Fruit fly (Drosophila melanogaster) whole organism, embryonic: ENCODE measurements around the gene CG17027.

Experiments
- B-H1 ChIP-seq: fragments of 200-800 bp; sonication (Bioruptor generic); IDR thresholded peaks from 3 replicates; pipeline ENCODE4 v1.3.6; 2022; ENCODE audit warnings: missing biosample characterization, missing genetic modification characterization
- Bteb2 ChIP-seq: fragments of 200-800 bp; sonication (Bioruptor generic); optimal IDR thresholded peaks from 2 replicates; lab custom pipeline; 2016; ENCODE audit warnings: missing biosample characterization, missing genetic modification characterization
- CG10321 ChIP-seq: fragments of 200-800 bp; sonication (Bioruptor generic); IDR thresholded peaks from 2 replicates; pipeline ENCODE4 v1.3.6; 2022; ENCODE audit warnings: missing biosample characterization, missing genetic modification characterization
- CG10565 ChIP-seq: fragments of 200-800 bp; sonication (Bioruptor generic); optimal IDR thresholded peaks from 3 replicates; lab custom pipeline; 2016; ENCODE audit warnings: missing biosample characterization, mild to moderate bottlenecking, missing genetic modification characterization
- CG11696 ChIP-seq: fragments of 200-800 bp; sonication (Bioruptor generic); IDR thresholded peaks from 2 replicates; pipeline ENCODE4 v1.3.6; 2022; ENCODE audit warnings: missing biosample characterization, missing genetic modification characterization
- CG12659 ChIP-seq: fragments of 200-800 bp; sonication (Bioruptor generic); optimal IDR thresholded peaks from 3 replicates; lab custom pipeline; 2017; ENCODE audit warnings: mild to moderate bottlenecking, missing biosample characterization, missing genetic modification reagents, missing genetic modification characterization
- CG12942 ChIP-seq: fragments of 200-800 bp; sonication (Bioruptor generic); optimal IDR thresholded peaks from 3 replicates; lab custom pipeline; 2016; ENCODE audit warnings: missing biosample characterization, missing genetic modification characterization
- CG14014 ChIP-seq: fragments of 200-800 bp; sonication (Bioruptor generic); IDR thresholded peaks from 2 replicates; pipeline ENCODE4 v1.3.6; 2022; ENCODE audit warnings: missing biosample characterization, missing genetic modification characterization
- CG14860 ChIP-seq: fragments of 200-800 bp; sonication (Bioruptor generic); IDR thresholded peaks from 3 replicates; pipeline ENCODE4 v1.3.6; 2022; ENCODE audit warnings: missing biosample characterization, missing genetic modification characterization; ENCODE audit not compliant: partially characterized antibody
- CG14965 ChIP-seq: fragments of 200-800 bp; sonication (Bioruptor generic); optimal IDR thresholded peaks from 2 replicates; lab custom pipeline; 2016; ENCODE audit warnings: missing biosample characterization, missing genetic modification characterization, borderline replicate concordance
- CG15269 ChIP-seq: fragments of 200-800 bp; sonication (Bioruptor generic); optimal IDR thresholded peaks from 2 replicates; lab custom pipeline; 2018; ENCODE audit warnings: missing biosample characterization, mild to moderate bottlenecking, missing genetic modification characterization, moderate library complexity
- CG15479 ChIP-seq: fragments of 200-800 bp; sonication (Bioruptor generic); optimal IDR thresholded peaks from 3 replicates; lab custom pipeline; 2019; ENCODE audit warnings: missing biosample characterization, mild to moderate bottlenecking, missing genetic modification characterization, moderate library complexity
- CG17361 ChIP-seq: fragments of 200-800 bp; sonication (Bioruptor generic); IDR thresholded peaks from 3 replicates; pipeline ENCODE4 v1.3.6; 2022; ENCODE audit warnings: missing biosample characterization, missing genetic modification characterization
- CG17829 ChIP-seq: fragments of 200-800 bp; optimal IDR thresholded peaks from 2 replicates; lab custom pipeline; 2019; ENCODE audit warnings: missing biosample characterization, mild to moderate bottlenecking, missing genetic modification characterization, moderate library complexity
- CG18764 ChIP-seq: fragments of 200-800 bp; sonication (Bioruptor generic); optimal IDR thresholded peaks from 3 replicates; lab custom pipeline; 2016; ENCODE audit warnings: missing biosample characterization, missing genetic modification characterization
- CG2678 ChIP-seq: fragments of 200-800 bp; sonication (Bioruptor generic); optimal IDR thresholded peaks from 3 replicates; lab custom pipeline; 2019; ENCODE audit warnings: missing biosample characterization, mild to moderate bottlenecking, missing genetic modification characterization, moderate library complexity
- CG30431 ChIP-seq: fragments of 200-800 bp; sonication (Bioruptor generic); optimal IDR thresholded peaks from 2 replicates; lab custom pipeline; 2017; ENCODE audit warnings: missing biosample characterization, missing genetic modification characterization
- CG32772 ChIP-seq: fragments of 200-800 bp; sonication (Bioruptor generic); IDR thresholded peaks from 2 replicates; pipeline ENCODE4 v1.3.6; 2022; ENCODE audit warnings: missing biosample characterization, missing genetic modification characterization
- CG3726 ChIP-seq: fragments of 200-800 bp; sonication (Bioruptor generic); IDR thresholded peaks from 3 replicates; pipeline ENCODE4, ENCODE4 v1.3.6; 2022; ENCODE audit warnings: missing biosample characterization, missing genetic modification characterization
- CG3995 ChIP-seq: fragments of 200-800 bp; sonication (Bioruptor generic); optimal IDR thresholded peaks from 3 replicates; lab custom pipeline; 2016; ENCODE audit warnings: missing biosample characterization, missing genetic modification characterization
- CG4282 ChIP-seq: fragments of 200-800 bp; sonication (Bioruptor generic); optimal IDR thresholded peaks from 2 replicates; lab custom pipeline; 2016; ENCODE audit warnings: missing biosample characterization, missing genetic modification characterization
- CG4404 ChIP-seq: fragments of 200-800 bp; sonication (Bioruptor generic); IDR thresholded peaks from 2 replicates; pipeline ENCODE4 v1.3.6; 2022; ENCODE audit warnings: missing biosample characterization, missing genetic modification characterization
- CG4707 ChIP-seq: fragments of 200-800 bp; sonication (Bioruptor generic); optimal IDR thresholded peaks from 2 replicates; lab custom pipeline; 2018; ENCODE audit warnings: missing biosample characterization, mild to moderate bottlenecking, missing genetic modification characterization, moderate library complexity
- CG5953 ChIP-seq: fragments of 200-800 bp; sonication (Bioruptor generic); IDR thresholded peaks from 2 replicates; pipeline ENCODE4 v1.3.6; 2022; ENCODE audit warnings: missing biosample characterization, missing genetic modification characterization
- CG6765 ChIP-seq: fragments of 200-800 bp; sonication (Bioruptor generic); optimal IDR thresholded peaks from 3 replicates; lab custom pipeline; 2017; ENCODE audit warnings: missing biosample characterization, mild to moderate bottlenecking, missing genetic modification characterization
- CG9876 ChIP-seq: fragments of 200-800 bp; sonication (Bioruptor generic); optimal IDR thresholded peaks from 2 replicates; lab custom pipeline; 2016; ENCODE audit warnings: missing biosample characterization, missing genetic modification characterization
- CkIIα-i1 ChIP-seq: fragments of 200-800 bp; sonication (Bioruptor generic); IDR thresholded peaks from 2 replicates; pipeline ENCODE4 v1.3.6; 2022; ENCODE audit warnings: missing biosample characterization, missing genetic modification characterization
- Dip3 ChIP-seq: fragments of 200-800 bp; sonication (Bioruptor generic); optimal IDR thresholded peaks from 3 replicates; lab custom pipeline; 2016; ENCODE audit warnings: missing biosample characterization, missing genetic modification characterization
- Drgx ChIP-seq: fragments of 200-800 bp; sonication (Bioruptor generic); IDR thresholded peaks from 2 replicates; pipeline ENCODE4 v1.3.6; 2022; ENCODE audit warnings: missing biosample characterization, missing genetic modification characterization
- Fer1 ChIP-seq: fragments of 200-800 bp; sonication (Bioruptor generic); optimal IDR thresholded peaks from 2 replicates; lab custom pipeline; 2017; ENCODE audit warnings: missing biosample characterization, mild to moderate bottlenecking, missing genetic modification characterization
- HmgD ChIP-seq: fragments of 200-800 bp; sonication (Bioruptor generic); optimal IDR thresholded peaks from 3 replicates; lab custom pipeline; 2016; ENCODE audit warnings: missing biosample characterization, missing genetic modification characterization
- Max ChIP-seq: fragments of 200-800 bp; sonication (Bioruptor generic); optimal IDR thresholded peaks from 2 replicates; lab custom pipeline; 2016; ENCODE audit warnings: missing biosample characterization, mild to moderate bottlenecking, missing genetic modification characterization
- NC2α ChIP-seq: fragments of 200-800 bp; sonication (Bioruptor generic); optimal IDR thresholded peaks from 2 replicates; lab custom pipeline; 2016; ENCODE audit warnings: missing biosample characterization, missing genetic modification characterization
- Oaz ChIP-seq: fragments of 200-800 bp; sonication (Bioruptor generic); IDR thresholded peaks from 2 replicates; pipeline ENCODE4 v1.3.6; 2022; ENCODE audit warnings: missing biosample characterization, missing genetic modification characterization
- Opbp ChIP-seq: fragments of 200-800 bp; sonication (Bioruptor generic); IDR thresholded peaks from 3 replicates; pipeline ENCODE4 v1.3.6; 2022; ENCODE audit warnings: missing biosample characterization, missing genetic modification characterization; ENCODE audit not compliant: partially characterized antibody
- PHDP ChIP-seq: fragments of 200-800 bp; sonication (Bioruptor generic); optimal IDR thresholded peaks from 3 replicates; lab custom pipeline; 2018; ENCODE audit warnings: missing biosample characterization, mild to moderate bottlenecking, missing genetic modification characterization, moderate library complexity
- ac ChIP-seq: fragments of 200-800 bp; sonication (Bioruptor generic); optimal IDR thresholded peaks from 3 replicates; lab custom pipeline; 2017; ENCODE audit warnings: missing biosample characterization, mild to moderate bottlenecking, missing genetic modification characterization
- al ChIP-seq: fragments of 200-800 bp; sonication (Bioruptor generic); IDR thresholded peaks from 2 replicates; pipeline ENCODE4 v1.3.6; 2022; ENCODE audit warnings: missing biosample characterization, missing genetic modification characterization
- ara ChIP-seq: fragments of 200-800 bp; sonication (Bioruptor generic); IDR thresholded peaks from 2 replicates; pipeline ENCODE4 v1.3.6; 2022; ENCODE audit warnings: missing biosample characterization, missing genetic modification characterization
- chn ChIP-seq: fragments of 200-800 bp; sonication (Bioruptor generic); optimal IDR thresholded peaks from 2 replicates; lab custom pipeline; 2016; ENCODE audit warnings: missing biosample characterization, missing genetic modification characterization
- fd102C ChIP-seq: fragments of 200-800 bp; sonication (Bioruptor generic); optimal IDR thresholded peaks from 2 replicates; lab custom pipeline; 2018; ENCODE audit warnings: missing biosample characterization, mild to moderate bottlenecking, missing genetic modification characterization, moderate library complexity
- fru ChIP-seq: fragments of >200 bp; optimal IDR thresholded peaks from 2 replicates; lab custom pipeline; 2017
- gfzf ChIP-seq: fragments of 200-800 bp; sonication (Bioruptor generic); optimal IDR thresholded peaks from 2 replicates; lab custom pipeline; 2016; ENCODE audit warnings: missing biosample characterization, mild to moderate bottlenecking, missing genetic modification characterization, moderate library complexity
- jumu ChIP-seq: fragments of 200-800 bp; sonication (Bioruptor generic); optimal IDR thresholded peaks from 3 replicates; lab custom pipeline; 2016; ENCODE audit warnings: missing biosample characterization, missing genetic modification characterization
- lov ChIP-seq, 2 experiments: fragments of 200-800 bp in 1 of 2; fragments of >200 bp in 1 of 2; sonication (Bioruptor generic) in 1 of 2; IDR thresholded peaks in 1 of 2; optimal IDR thresholded peaks in 1 of 2; 2 replicates in 1 of 2; 3 replicates in 1 of 2; pipeline versions ENCODE4 v1.3.6 to Lab custom; 2017 to 2022; ENCODE audit warnings: missing biosample characterization in 1 of 2, missing genetic modification characterization in 1 of 2
- p53 ChIP-seq: fragments of 200-800 bp; sonication (Bioruptor generic); optimal IDR thresholded peaks from 2 replicates; lab custom pipeline; 2016; ENCODE audit warnings: missing biosample characterization, missing genetic modification characterization
- prd ChIP-seq, 3 experiments: fragments of >200 bp in 2 of 3; fragments of 200-800 bp in 1 of 3; sonication (Bioruptor generic) in 1 of 3; optimal IDR thresholded peaks in 2 of 3; IDR thresholded peaks in 1 of 3; 2 replicates in 2 of 3; 3 replicates in 1 of 3; pipeline versions ENCODE4 v1.3.6 to Lab custom; 2017 to 2022; ENCODE audit warnings: missing biosample characterization in 1 of 3, missing genetic modification characterization in 1 of 3
- tio ChIP-seq: fragments of 200-800 bp; sonication (Bioruptor generic); optimal IDR thresholded peaks from 2 replicates; lab custom pipeline; 2017; ENCODE audit warnings: missing biosample characterization, missing genetic modification characterization, inconsistent platforms
- wor ChIP-seq: fragments of 200-800 bp; sonication (Bioruptor generic); IDR thresholded peaks from 2 replicates; pipeline ENCODE4 v1.3.6; 2022; ENCODE audit warnings: missing biosample characterization, missing genetic modification characterization

The CG17027 gene

DNA sequence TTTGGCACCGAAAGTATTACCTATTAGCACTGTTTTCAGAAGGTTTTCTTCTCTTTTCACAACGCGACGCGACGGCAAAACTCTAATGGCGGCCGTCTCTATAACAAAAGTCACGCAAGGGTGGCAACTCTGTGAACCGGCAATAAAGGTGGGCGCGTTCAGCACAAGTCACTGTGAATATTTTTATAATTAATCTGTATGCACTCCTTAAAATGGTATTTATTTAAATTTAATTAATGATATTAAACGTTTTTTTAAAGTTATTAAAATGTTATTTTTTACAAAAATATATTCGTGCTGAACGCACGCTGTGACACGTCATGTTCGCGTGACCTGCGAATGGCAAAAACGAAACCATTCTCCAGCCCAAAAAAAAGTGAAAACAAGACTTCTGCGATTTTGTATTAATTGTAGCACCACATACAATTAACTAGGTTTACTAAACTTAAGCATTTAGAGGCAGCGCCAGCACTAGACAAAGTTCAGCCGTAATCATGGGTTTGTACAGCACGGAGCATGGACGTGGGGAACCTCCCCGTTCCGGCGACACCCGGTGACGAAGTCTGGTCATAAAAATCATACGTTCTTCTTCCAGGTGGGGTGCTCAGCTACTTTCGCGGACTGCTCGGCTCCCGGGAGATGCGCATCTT is 3.0 kb downstream of the CG17027 start, which contains the start of the genes brm and Arl1 (continued):
- TF ChIP-seq CkIIα-i1 (GFP tag; lab: Robert Waterston, UW) (peak; percentile 92), NC2α (GFP tag; lab: Kevin White, UChicago) (no peak), ara (GFP tag; lab: Robert Waterston, UW) (peak; percentile 99), Bteb2 (GFP tag; lab: Kevin White, UChicago) (peak; percentile 88), CG32772 (peak; percentile 99), prd (optimal IDR thresholded peaks at IDR 0.05; lab: Kevin White, UChicago) (no peak), prd (GFP tag; IDR thresholded peaks at IDR 0.05; lab: Robert Waterston, UW) (peak; percentile 99), Dip3 (GFP tag; lab: Kevin White, UChicago) (peak; percentile 90), jumu (GFP tag; lab: Kevin White, UChicago) (peak; percentile 70), CG15479 (peak; percentile 33), al (GFP tag; lab: Robert Waterston, UW) (peak; percentile 99), CG11696 (peak; percentile 94), Drgx (GFP tag; lab: Robert Waterston, UW) (peak; percentile 99), ac (GFP tag; lab: Kevin White, UChicago) (peak; percentile 77), CG3726 (GFP tag; lab: Robert Waterston, UW) (peak; percentile 98), CG4404 (GFP tag; lab: Robert Waterston, UW) (peak; percentile 99), CG10321 (GFP tag; lab: Robert Waterston, UW) (peak; percentile 85), p53 (GFP tag; lab: Kevin White, UChicago) (peak; percentile 18), CG30431 (peak; percentile 98), CG14965 (GFP tag; lab: Kevin White, UChicago) (no peak), CG2678 (tag; lab: Kevin White, UChicago) (peak; percentile 99), CG4707 (GFP tag; lab: Kevin White, UChicago) (peak; percentile 83), CG14014 (GFP tag; lab: Robert Waterston, UW) (peak; percentile 99), CG18764 (GFP tag; lab: Kevin White, UChicago) (peak; percentile 96), CG12659 (GFP tag; lab: Kevin White, UChicago) (peak; percentile 99), CG14860 (GFP tag; lab: Robert Waterston, UW) (no peak), chn (GFP tag; lab: Kevin White, UChicago) (peak; percentile 93), B-H1 (GFP tag; lab: Robert Waterston, UW) (peak; percentile 99), CG9876 (GFP tag; lab: Kevin White, UChicago) (peak; percentile 73), CG17829 (tag; lab: Kevin White, UChicago) (peak; percentile 99), tio (GFP tag; lab: Kevin White, UChicago) (peak; percentile 97), Opbp (GFP tag; lab: Robert Waterston, UW) (peak; percentile 59; the same call in 1 of the 3 replicates), Max (GFP tag; lab: Kevin White, UChicago) (peak; percentile 98), CG12942 (GFP tag; lab: Kevin White, UChicago) (peak; percentile 98), fd102C (peak; percentile 75), HmgD (GFP tag; lab: Kevin White, UChicago) (peak; percentile 31), PHDP (tag; lab: Kevin White, UChicago) (peak; percentile 98), Fer1 (GFP tag; lab: Kevin White, UChicago) (peak; percentile 99), CG15269 (peak; percentile 99), gfzf (no peak), fru (lab: Kevin White, UChicago) (no peak), CG3995 (peak; percentile 99), CG6765 (peak; percentile 96), CG10565 (GFP tag; lab: Kevin White, UChicago) (peak; percentile 87), CG4282 (GFP tag; lab: Kevin White, UChicago) (peak; percentile 51), lov (optimal IDR thresholded peaks at IDR 0.05; lab: Kevin White, UChicago) (no peak), lov (GFP tag; IDR thresholded peaks at IDR 0.05; lab: Robert Waterston, UW) (peak; percentile 98), CG17361 (GFP tag; lab: Robert Waterston, UW) (peak; percentile 99), CG5953 (peak; percentile 97), Oaz (GFP tag; lab: Robert Waterston, UW) (peak; percentile 99), wor (GFP tag; lab: Robert Waterston, UW) (peak; percentile 98)
